Fruit fly (Drosophila melanogaster) whole organism, embryonic: ENCODE data around the gene CG7724.

Source experiments
- ATbp ChIP-seq: fragments of 200-800 bp; sonication (Bioruptor generic); optimal IDR thresholded peaks from 2 replicates; lab custom pipeline; 2017; ENCODE audit warnings: missing biosample characterization, mild to moderate bottlenecking, missing genetic modification characterization, missing genetic modification reagents
- Abd-B ChIP-seq: fragments of 200-800 bp; sonication (Bioruptor generic); optimal IDR thresholded peaks from 2 replicates; lab custom pipeline; 2018; ENCODE audit warnings: missing biosample characterization, mild to moderate bottlenecking, missing genetic modification characterization, moderate library complexity
- Aef1 ChIP-seq: fragments of 200-800 bp; sonication (Bioruptor generic); IDR thresholded peaks from 3 replicates; pipeline ENCODE4 v1.3.6; 2022; ENCODE audit warnings: missing biosample characterization, missing genetic modification characterization
- B-H1 ChIP-seq: fragments of 200-800 bp; sonication (Bioruptor generic); IDR thresholded peaks from 3 replicates; pipeline ENCODE4 v1.3.6; 2022; ENCODE audit warnings: missing biosample characterization, missing genetic modification characterization
- CG10321 ChIP-seq: fragments of 200-800 bp; sonication (Bioruptor generic); IDR thresholded peaks from 2 replicates; pipeline ENCODE4 v1.3.6; 2022; ENCODE audit warnings: missing biosample characterization, missing genetic modification characterization
- CG11085 ChIP-seq: fragments of 200-800 bp; sonication (Bioruptor generic); IDR thresholded peaks from 2 replicates; pipeline ENCODE4 v1.3.6; 2022; ENCODE audit warnings: missing biosample characterization, missing genetic modification characterization
- CG12104 ChIP-seq: fragments of 200-800 bp; sonication (Bioruptor generic); optimal IDR thresholded peaks from 3 replicates; lab custom pipeline; 2016; ENCODE audit warnings: missing biosample characterization, missing genetic modification characterization
- CG13123 ChIP-seq: fragments of 200-800 bp; sonication (Bioruptor generic); optimal IDR thresholded peaks from 2 replicates; lab custom pipeline; 2016; ENCODE audit warnings: missing biosample characterization, missing genetic modification characterization
- CG13424 ChIP-seq: fragments of 200-800 bp; sonication (Bioruptor generic); optimal IDR thresholded peaks from 2 replicates; lab custom pipeline; 2019; ENCODE audit warnings: missing biosample characterization, mild to moderate bottlenecking, missing genetic modification characterization, moderate library complexity
- CG15011 ChIP-seq: fragments of 200-800 bp; sonication (Bioruptor generic); optimal IDR thresholded peaks from 3 replicates; lab custom pipeline; 2018; ENCODE audit warnings: missing biosample characterization, mild to moderate bottlenecking, missing genetic modification characterization
- CG15514 ChIP-seq: fragments of 200-800 bp; sonication (Bioruptor generic); optimal IDR thresholded peaks from 3 replicates; lab custom pipeline; 2017; ENCODE audit warnings: missing biosample characterization, missing genetic modification characterization, mild to moderate bottlenecking, moderate library complexity, missing genetic modification reagents
- CG17385 ChIP-seq: fragments of 200-800 bp; sonication (Bioruptor generic); optimal IDR thresholded peaks from 3 replicates; lab custom pipeline; 2018; ENCODE audit warnings: missing biosample characterization, mild to moderate bottlenecking, missing genetic modification characterization
- CG18599 ChIP-seq: fragments of 200-800 bp; sonication (Bioruptor generic); optimal IDR thresholded peaks from 3 replicates; lab custom pipeline; 2017; ENCODE audit warnings: missing biosample characterization, missing genetic modification characterization, mild to moderate bottlenecking, moderate library complexity, missing genetic modification reagents
- CG2712 ChIP-seq: fragments of 200-800 bp; optimal IDR thresholded peaks from 3 replicates; lab custom pipeline; 2019; ENCODE audit warnings: missing biosample characterization, mild to moderate bottlenecking, missing genetic modification characterization, moderate library complexity
- CG2889 ChIP-seq: fragments of 200-800 bp; sonication (Bioruptor generic); IDR thresholded peaks from 3 replicates; pipeline ENCODE4 v1.3.6; 2022; ENCODE audit warnings: missing biosample characterization, missing genetic modification characterization
- CG3281 ChIP-seq: fragments of 200-800 bp; sonication (Bioruptor generic); optimal IDR thresholded peaks from 3 replicates; lab custom pipeline; 2017; ENCODE audit warnings: missing biosample characterization, mild to moderate bottlenecking, missing genetic modification characterization
- CG34376 ChIP-seq: fragments of 200-800 bp; sonication (Bioruptor generic); optimal IDR thresholded peaks from 2 replicates; lab custom pipeline; 2018; ENCODE audit warnings: missing biosample characterization, mild to moderate bottlenecking, missing genetic modification characterization
- CG3726 ChIP-seq: fragments of 200-800 bp; sonication (Bioruptor generic); IDR thresholded peaks from 3 replicates; pipeline ENCODE4, ENCODE4 v1.3.6; 2022; ENCODE audit warnings: missing biosample characterization, missing genetic modification characterization
- CG3847 ChIP-seq: fragments of 200-800 bp; sonication (Bioruptor generic); IDR thresholded peaks from 2 replicates; pipeline ENCODE4 v1.3.6; 2022; ENCODE audit warnings: missing biosample characterization, missing genetic modification characterization
- CG6689 ChIP-seq: fragments of 200-800 bp; sonication (Bioruptor generic); IDR thresholded peaks from 2 replicates; pipeline ENCODE4 v1.3.6; 2022; ENCODE audit warnings: missing biosample characterization, missing genetic modification characterization
- CG6765 ChIP-seq: fragments of 200-800 bp; sonication (Bioruptor generic); optimal IDR thresholded peaks from 3 replicates; lab custom pipeline; 2017; ENCODE audit warnings: missing biosample characterization, mild to moderate bottlenecking, missing genetic modification characterization
- CG6791 ChIP-seq: fragments of 200-800 bp; sonication (Bioruptor generic); IDR thresholded peaks from 3 replicates; pipeline ENCODE4 v1.3.6; 2022; ENCODE audit warnings: missing biosample characterization, missing genetic modification characterization; ENCODE audit not compliant: partially characterized antibody
- CG7745 ChIP-seq: fragments of 200-800 bp; sonication (Bioruptor generic); optimal IDR thresholded peaks from 2 replicates; lab custom pipeline; 2018; ENCODE audit warnings: missing biosample characterization, mild to moderate bottlenecking, missing genetic modification characterization, moderate library complexity
- D19A ChIP-seq: fragments of 200-800 bp; optimal IDR thresholded peaks from 3 replicates; lab custom pipeline; 2019; ENCODE audit warnings: missing biosample characterization, mild to moderate bottlenecking, missing genetic modification characterization, moderate library complexity
- Dek ChIP-seq: fragments of 200-800 bp; sonication (Bioruptor generic); optimal IDR thresholded peaks from 3 replicates; lab custom pipeline; 2019; ENCODE audit warnings: missing biosample characterization, mild to moderate bottlenecking, missing genetic modification characterization, moderate library complexity
- Drgx ChIP-seq: fragments of 200-800 bp; sonication (Bioruptor generic); IDR thresholded peaks from 2 replicates; pipeline ENCODE4 v1.3.6; 2022; ENCODE audit warnings: missing biosample characterization, missing genetic modification characterization
- HmgZ ChIP-seq: fragments of 200-800 bp; sonication (Bioruptor generic); optimal IDR thresholded peaks from 2 replicates; lab custom pipeline; 2018; ENCODE audit warnings: missing biosample characterization, mild to moderate bottlenecking, missing genetic modification characterization
- Pdp1 ChIP-seq, 2 experiments: fragments of 200-800 bp; sonication (Bioruptor generic); optimal IDR thresholded peaks; 3 replicates each; lab custom pipeline; 2016; ENCODE audit warnings: missing biosample characterization in 2 of 2, missing genetic modification characterization in 2 of 2, mild to moderate bottlenecking in 1 of 2, moderate library complexity in 1 of 2
- Ravus ChIP-seq: fragments of 200-800 bp; sonication (Bioruptor generic); IDR thresholded peaks from 2 replicates; pipeline ENCODE4 v1.3.6; 2022; ENCODE audit warnings: missing biosample characterization, missing genetic modification characterization
- ap ChIP-seq: fragments of 200-800 bp; sonication (Bioruptor generic); IDR thresholded peaks from 2 replicates; pipeline ENCODE4 v1.3.6; 2022; ENCODE audit warnings: missing biosample characterization, missing genetic modification characterization
- az2 ChIP-seq: fragments of 200-800 bp; sonication (Bioruptor generic); optimal IDR thresholded peaks from 3 replicates; lab custom pipeline; 2016; ENCODE audit warnings: missing biosample characterization, missing genetic modification characterization
- bowl ChIP-seq: fragments of 200-800 bp; sonication (Bioruptor generic); IDR thresholded peaks from 2 replicates; pipeline ENCODE4 v1.3.6; 2022; ENCODE audit warnings: missing biosample characterization, missing genetic modification characterization
- cad ChIP-seq: fragments of >200 bp; optimal IDR thresholded peaks from 2 replicates; lab custom pipeline; 2017; ENCODE audit warnings: missing biosample characterization, missing genetic modification characterization
- dysf ChIP-seq: fragments of 200-800 bp; sonication (Bioruptor generic); IDR thresholded peaks from 3 replicates; pipeline ENCODE4 v1.3.6; 2022; ENCODE audit warnings: missing biosample characterization, missing genetic modification characterization
- grn ChIP-seq: fragments of 200-800 bp; sonication (Bioruptor generic); optimal IDR thresholded peaks from 3 replicates; lab custom pipeline; 2017; ENCODE audit warnings: missing biosample characterization, missing genetic modification characterization
- ham ChIP-seq: fragments of 200-800 bp; sonication (Bioruptor generic); IDR thresholded peaks from 2 replicates; pipeline ENCODE4 v1.3.6; 2022; ENCODE audit warnings: missing biosample characterization, missing genetic modification characterization
- jigr1 ChIP-seq: fragments of 200-800 bp; sonication (Bioruptor generic); IDR thresholded peaks from 3 replicates; pipeline ENCODE4 v1.3.6; 2022; ENCODE audit warnings: missing biosample characterization, missing genetic modification characterization
- jing ChIP-seq: fragments of 200-800 bp; sonication (Bioruptor generic); optimal IDR thresholded peaks from 2 replicates; lab custom pipeline; 2018; ENCODE audit warnings: missing biosample characterization, mild to moderate bottlenecking, missing genetic modification characterization
- kay ChIP-seq: fragments of 200-800 bp; sonication (Bioruptor generic); optimal IDR thresholded peaks from 2 replicates; lab custom pipeline; 2016; ENCODE audit warnings: missing biosample characterization, missing genetic modification characterization
- lilli ChIP-seq: fragments of 200-800 bp; sonication (Bioruptor generic); optimal IDR thresholded peaks from 3 replicates; lab custom pipeline; 2016; ENCODE audit warnings: missing biosample characterization, missing genetic modification characterization
- oc ChIP-seq: fragments of 200-800 bp; sonication (Bioruptor generic); optimal IDR thresholded peaks from 2 replicates; lab custom pipeline; 2018; ENCODE audit warnings: missing biosample characterization, mild to moderate bottlenecking, missing genetic modification characterization, moderate library complexity
- onecut ChIP-seq: fragments of 200-800 bp; sonication (Bioruptor generic); IDR thresholded peaks from 2 replicates; pipeline ENCODE4 v1.3.6; 2022; ENCODE audit warnings: missing biosample characterization, missing genetic modification characterization
- pan ChIP-seq, 4 experiments: fragments of >200 bp in 3 of 4; fragments of 200-800 bp in 1 of 4; sonication (Bioruptor generic) in 1 of 4; optimal IDR thresholded peaks in 3 of 4; IDR thresholded peaks in 1 of 4; 2 replicates each; pipeline versions ENCODE4 v1.3.6 to Lab custom; 2017 to 2022; ENCODE audit warnings: missing biosample characterization in 2 of 4, missing genetic modification characterization in 2 of 4, mixed read lengths in 1 of 4
- pita ChIP-seq: fragments of 200-800 bp; sonication (Bioruptor generic); optimal IDR thresholded peaks from 2 replicates; lab custom pipeline; 2017; ENCODE audit warnings: missing biosample characterization, mild to moderate bottlenecking, missing genetic modification characterization
- row ChIP-seq: fragments of 200-800 bp; sonication (Bioruptor generic); IDR thresholded peaks from 3 replicates; pipeline ENCODE4 v1.3.6; 2022; ENCODE audit warnings: missing biosample characterization, missing genetic modification characterization
- stc ChIP-seq: fragments of 200-800 bp; sonication (Bioruptor generic); IDR thresholded peaks from 2 replicates; pipeline ENCODE4 v1.3.6; 2022; ENCODE audit warnings: missing biosample characterization, missing genetic modification characterization
- sug ChIP-seq: fragments of 200-800 bp; optimal IDR thresholded peaks from 2 replicates; lab custom pipeline; 2019; ENCODE audit warnings: missing biosample characterization, mild to moderate bottlenecking, missing genetic modification characterization, moderate library complexity
- tap ChIP-seq: fragments of 200-800 bp; optimal IDR thresholded peaks from 3 replicates; lab custom pipeline; 2019; ENCODE audit warnings: missing biosample characterization, mild to moderate bottlenecking, missing genetic modification characterization, moderate library complexity
- tgo ChIP-seq: fragments of 200-800 bp; sonication (Bioruptor generic); IDR thresholded peaks from 3 replicates; pipeline ENCODE4 v1.3.6; 2022; ENCODE audit warnings: missing biosample characterization, missing genetic modification characterization
- tio ChIP-seq: fragments of 200-800 bp; sonication (Bioruptor generic); optimal IDR thresholded peaks from 2 replicates; lab custom pipeline; 2017; ENCODE audit warnings: missing biosample characterization, missing genetic modification characterization, inconsistent platforms
- tna ChIP-seq: fragments of 200-800 bp; sonication (Bioruptor generic); IDR thresholded peaks from 2 replicates; pipeline ENCODE4 v1.3.6; 2022; ENCODE audit warnings: missing biosample characterization, missing genetic modification characterization; ENCODE audit not compliant: partially characterized antibody

CG7724 gene

dm6 chr3L:17006250-17006693 is 49.1 kb upstream of the CG7724 start (continued):
- TF ChIP-seq ap (no peak), CG15514 (GFP tag; lab: Kevin White, UChicago) (no peak), CG13123 (GFP tag; lab: Kevin White, UChicago) (no peak), az2 (GFP tag; lab: Kevin White, UChicago) (no peak), ATbp (GFP tag; lab: Kevin White, UChicago) (no peak), CG6689 (GFP tag; lab: Robert Waterston, UW) (no peak), jigr1 (GFP tag; lab: Robert Waterston, UW) (no peak), CG2889 (GFP tag; lab: Robert Waterston, UW) (no peak), HmgZ (tag; lab: Kevin White, UChicago) (peak; percentile 15), CG3281 (no peak), CG3726 (GFP tag; lab: Robert Waterston, UW) (no peak), sug (tag; lab: Kevin White, UChicago) (peak; percentile 83), kay (GFP tag; lab: Kevin White, UChicago) (no peak), tap (no peak), CG12104 (GFP tag; lab: Kevin White, UChicago) (no peak), CG13424 (tag; lab: Kevin White, UChicago) (no peak), Pdp1 (GFP tag; optimal IDR thresholded peaks at IDR 0.05; lab: Kevin White, UChicago) (peak in 1 of 2 experiments; percentile 8), Ravus (GFP tag; lab: Robert Waterston, UW) (no peak), tna (no peak), D19A (tag; lab: Kevin White, UChicago) (no peak), pita (GFP tag; lab: Kevin White, UChicago) (no peak), Aef1 (GFP tag; lab: Robert Waterston, UW) (peak; percentile 41; the same call in 1 of the 3 replicates), CG7745 (tag; lab: Kevin White, UChicago) (no peak), lilli (no peak), B-H1 (peak; percentile 11; the same call in 1 of the 3 replicates), jing (GFP tag; lab: Kevin White, UChicago) (no peak), oc (tag; lab: Kevin White, UChicago) (no peak), tio (no peak), dysf (GFP tag; lab: Robert Waterston, UW) (peak; percentile 46; the same call in 2 of the 3 replicates), CG10321 (GFP tag; lab: Robert Waterston, UW) (no peak), onecut (no peak), stc (GFP tag; lab: Robert Waterston, UW) (0 out of 2 replicates have a peak, but pooled peaks have one; percentile 15), CG2712 (no peak), CG3847 (0 out of 2 replicates have a peak, but pooled peaks have one; percentile 32), grn (GFP tag; lab: Kevin White, UChicago) (no peak), CG11085 (GFP tag; lab: Robert Waterston, UW) (no peak), tgo (peak; percentile 53), Dek (tag; lab: Kevin White, UChicago) (no peak), pan (optimal IDR thresholded peaks at IDR 0.05; lab: Kevin White, UChicago) (no peak), pan (GFP tag; optimal IDR thresholded peaks at IDR 0.05 in 1 of 2, IDR thresholded peaks at IDR 0.05 in 1 of 2) (peak in 1 of 2 experiments; percentile 55), cad (GFP tag; lab: Kevin White, UChicago) (no peak), CG17385 (GFP tag; lab: Kevin White, UChicago) (no peak), CG6791 (GFP tag; lab: Robert Waterston, UW) (no peak), CG34376 (GFP tag; lab: Kevin White, UChicago) (peak; percentile 23), CG6765 (GFP tag; lab: Kevin White, UChicago) (no peak), row (peak; percentile 60), CG15011 (GFP tag; lab: Kevin White, UChicago) (no peak), Abd-B (peak; percentile 22), Drgx (GFP tag; lab: Robert Waterston, UW) (peak; percentile 31; the same call in 1 of the 2 replicates), ham (GFP tag; lab: Robert Waterston, UW) (no peak), bowl (no peak), CG18599 (GFP tag; lab: Kevin White, UChicago) (no peak)
